Worm (Caenorhabditis elegans) whole organism, midembryonic: ENCODE results near the gene cox-17.

Experiments
- T22C8.4 ChIP-seq: fragments of 200-800 bp; sonication (Bioruptor generic); IDR thresholded peaks from 2 replicates; pipeline ENCODE4 v1.3.6; 2022; ENCODE audit warnings: missing genetic modification characterization, missing compliant biosample characterization
- cog-1 ChIP-seq: sonication (generic microtip); optimal IDR thresholded peaks from 2 replicates; lab custom pipeline; 2016; ENCODE audit warnings: missing genetic modification characterization, missing compliant biosample characterization
- flt-1 ChIP-seq: fragments of 200-800 bp; sonication (Bioruptor generic); IDR thresholded peaks from 2 replicates; pipeline ENCODE4 v1.3.6; 2022; ENCODE audit warnings: missing genetic modification characterization, missing compliant biosample characterization
- klf-2 ChIP-seq: fragments of 200-800 bp; sonication (Bioruptor generic); conservative IDR thresholded peaks from 2 replicates; pipeline ENCODE4 v1.3.6; 2022; ENCODE audit warnings: missing genetic modification reagents, missing genetic modification characterization, missing compliant biosample characterization
- med-1 ChIP-seq: sonication (generic microtip); optimal IDR thresholded peaks from 2 replicates; lab custom pipeline; 2017; ENCODE audit warnings: missing genetic modification characterization, mild to moderate bottlenecking, missing compliant biosample characterization, antibody characterized with exemption, missing genetic modification reagents; ENCODE audit not compliant: insufficient read depth
- ref-1 ChIP-seq: fragments of 200-800 bp; sonication (Bioruptor generic); conservative IDR thresholded peaks from 2 replicates; pipeline ENCODE4 v1.3.6; 2022; ENCODE audit warnings: missing genetic modification reagents, missing genetic modification characterization, missing compliant biosample characterization
- tab-1 ChIP-seq: fragments of 200-800 bp; sonication (Bioruptor generic); IDR thresholded peaks from 2 replicates; pipeline ENCODE4 v1.3.6; 2022; ENCODE audit warnings: missing genetic modification characterization, missing compliant biosample characterization
- ztf-23 ChIP-seq: fragments of 200-800 bp; sonication (Bioruptor generic); IDR thresholded peaks from 2 replicates; pipeline ENCODE4 v1.3.6; 2022; ENCODE audit warnings: missing genetic modification reagents, missing genetic modification characterization, missing compliant biosample characterization
- ztf-29 ChIP-seq: fragments of 200-800 bp; sonication (Bioruptor generic); IDR thresholded peaks from 2 replicates; pipeline ENCODE4 v1.3.6; 2022; ENCODE audit warnings: missing genetic modification reagents, missing genetic modification characterization, missing compliant biosample characterization

cox-17 gene

ce11 chrIII:157980-158379 lies 32.8 kb upstream of the cox-17 start:
- TF ChIP-seq cog-1 (no peak), T22C8.4 (GFP tag; lab: Robert Waterston, UW) (no peak), ztf-29 (no peak), ztf-23 (GFP tag; lab: Robert Waterston, UW) (no peak), tab-1 (GFP tag; lab: Robert Waterston, UW) (no peak), med-1 (GFP tag; lab: Kevin White, UChicago) (no peak), klf-2 (no peak), flt-1 (GFP tag; lab: Robert Waterston, UW) (no peak), ref-1 (GFP tag; lab: Robert Waterston, UW) (no peak)

- TF ChIP-seq tab-1 (GFP tag; lab: Robert Waterston, UW) (no peak), med-1 (GFP tag; lab: Kevin White, UChicago) (no peak), flt-1 (GFP tag; lab: Robert Waterston, UW) (no peak), T22C8.4 (GFP tag; lab: Robert Waterston, UW) (no peak), ztf-23 (GFP tag; lab: Robert Waterston, UW) (no peak), klf-2 (no peak), ref-1 (GFP tag; lab: Robert Waterston, UW) (no peak)
These were observed 31.6 kb upstream of the cox-17 start for ce11 chrIII:159149-159548.

ce11 chrIII:159665-160064 lies 31.1 kb upstream of the cox-17 start:
- TF ChIP-seq cog-1 (no peak), tab-1 (GFP tag; lab: Robert Waterston, UW) (no peak), klf-2 (no peak), flt-1 (GFP tag; lab: Robert Waterston, UW) (no peak), ztf-23 (GFP tag; lab: Robert Waterston, UW) (no peak), ref-1 (GFP tag; lab: Robert Waterston, UW) (no peak), T22C8.4 (GFP tag; lab: Robert Waterston, UW) (no peak), ztf-29 (no peak), med-1 (GFP tag; lab: Kevin White, UChicago) (no peak)

ce11 chrIII:164775-165174 lies 26.0 kb upstream of the cox-17 start, which contains the start of gene F40G9.8:
F40G9.8 (minus strand) TSS chrIII:164875.
- TF ChIP-seq ztf-29 (no peak), med-1 (GFP tag; lab: Kevin White, UChicago) (no peak), tab-1 (GFP tag; lab: Robert Waterston, UW) (no peak), flt-1 (GFP tag; lab: Robert Waterston, UW) (no peak), ztf-23 (GFP tag; lab: Robert Waterston, UW) (no peak), klf-2 (no peak), T22C8.4 (GFP tag; lab: Robert Waterston, UW) (no peak), ref-1 (GFP tag; lab: Robert Waterston, UW) (no peak), cog-1 (no peak)

- TF ChIP-seq klf-2 (no peak), ref-1 (GFP tag; lab: Robert Waterston, UW) (no peak), T22C8.4 (GFP tag; lab: Robert Waterston, UW) (no peak), cog-1 (no peak), med-1 (GFP tag; lab: Kevin White, UChicago) (no peak)
These were observed 25.4 kb upstream of the cox-17 start, which contains the start of gene F40G9.7 for ce11 chrIII:165390-165789. F40G9.7 (plus strand) TSS chrIII:165690.

ce11 chrIII:169478-169877 lies 21.3 kb upstream of the cox-17 start, which contains the start of gene F40G9.18:
F40G9.18 (minus strand) TSS chrIII:169578.
- TF ChIP-seq tab-1 (GFP tag; lab: Robert Waterston, UW) (no peak), T22C8.4 (GFP tag; lab: Robert Waterston, UW) (no peak), ref-1 (GFP tag; lab: Robert Waterston, UW) (no peak), flt-1 (GFP tag; lab: Robert Waterston, UW) (no peak), ztf-29 (no peak), ztf-23 (GFP tag; lab: Robert Waterston, UW) (no peak), med-1 (GFP tag; lab: Kevin White, UChicago) (no peak), cog-1 (no peak), klf-2 (no peak)

- no peak for TF ChIP-seq cog-1
- TF ChIP-seq ztf-29 = no peak
- TF ChIP-seq flt-1 (GFP tag; lab: Robert Waterston, UW) = no peak
- no peak for TF ChIP-seq ztf-23 (GFP tag; lab: Robert Waterston, UW)
- TF ChIP-seq klf-2 = no peak
- no peak for TF ChIP-seq ref-1 (GFP tag; lab: Robert Waterston, UW)
- TF ChIP-seq tab-1 (GFP tag; lab: Robert Waterston, UW) = no peak
- TF ChIP-seq med-1 (GFP tag; lab: Kevin White, UChicago) = no peak
- TF ChIP-seq T22C8.4 (GFP tag; lab: Robert Waterston, UW) = no peak
These were observed 19.2 kb upstream of the cox-17 start, which contains the start of the genes F40G9.9 and F40G9.12 for ce11 chrIII:171617-172016. F40G9.9 (minus strand) TSS chrIII:171717. F40G9.12 (plus strand) TSS chrIII:171847.

- TF ChIP-seq cog-1 (no peak), T22C8.4 (GFP tag; lab: Robert Waterston, UW) (no peak), tab-1 (GFP tag; lab: Robert Waterston, UW) (no peak), klf-2 (no peak), ref-1 (GFP tag; lab: Robert Waterston, UW) (no peak), flt-1 (GFP tag; lab: Robert Waterston, UW) (no peak), ztf-23 (GFP tag; lab: Robert Waterston, UW) (no peak), ztf-29 (no peak), med-1 (GFP tag; lab: Kevin White, UChicago) (no peak)
These were observed 17.3 kb upstream of the cox-17 start, which contains the start of gene F40G9.19 for ce11 chrIII:173501-173900. F40G9.19 (plus strand) TSS chrIII:173801.

ce11 chrIII:175733-176132 lies 15.1 kb upstream of the cox-17 start, which contains the start of gene clec-148:
clec-148 (minus strand) TSS chrIII:175833.
- TF ChIP-seq ztf-29 (no peak), tab-1 (GFP tag; lab: Robert Waterston, UW) (no peak), med-1 (GFP tag; lab: Kevin White, UChicago) (no peak), flt-1 (GFP tag; lab: Robert Waterston, UW) (no peak), ref-1 (GFP tag; lab: Robert Waterston, UW) (no peak), T22C8.4 (GFP tag; lab: Robert Waterston, UW) (no peak), ztf-23 (GFP tag; lab: Robert Waterston, UW) (no peak), cog-1 (no peak), klf-2 (no peak)
